Fruit fly (Drosophila melanogaster): ENCODE measurements around the gene scny.
A peak's percentile ranks its signal among the peaks of the same experiment; 100 is the strongest.

The scny gene

DNA sequence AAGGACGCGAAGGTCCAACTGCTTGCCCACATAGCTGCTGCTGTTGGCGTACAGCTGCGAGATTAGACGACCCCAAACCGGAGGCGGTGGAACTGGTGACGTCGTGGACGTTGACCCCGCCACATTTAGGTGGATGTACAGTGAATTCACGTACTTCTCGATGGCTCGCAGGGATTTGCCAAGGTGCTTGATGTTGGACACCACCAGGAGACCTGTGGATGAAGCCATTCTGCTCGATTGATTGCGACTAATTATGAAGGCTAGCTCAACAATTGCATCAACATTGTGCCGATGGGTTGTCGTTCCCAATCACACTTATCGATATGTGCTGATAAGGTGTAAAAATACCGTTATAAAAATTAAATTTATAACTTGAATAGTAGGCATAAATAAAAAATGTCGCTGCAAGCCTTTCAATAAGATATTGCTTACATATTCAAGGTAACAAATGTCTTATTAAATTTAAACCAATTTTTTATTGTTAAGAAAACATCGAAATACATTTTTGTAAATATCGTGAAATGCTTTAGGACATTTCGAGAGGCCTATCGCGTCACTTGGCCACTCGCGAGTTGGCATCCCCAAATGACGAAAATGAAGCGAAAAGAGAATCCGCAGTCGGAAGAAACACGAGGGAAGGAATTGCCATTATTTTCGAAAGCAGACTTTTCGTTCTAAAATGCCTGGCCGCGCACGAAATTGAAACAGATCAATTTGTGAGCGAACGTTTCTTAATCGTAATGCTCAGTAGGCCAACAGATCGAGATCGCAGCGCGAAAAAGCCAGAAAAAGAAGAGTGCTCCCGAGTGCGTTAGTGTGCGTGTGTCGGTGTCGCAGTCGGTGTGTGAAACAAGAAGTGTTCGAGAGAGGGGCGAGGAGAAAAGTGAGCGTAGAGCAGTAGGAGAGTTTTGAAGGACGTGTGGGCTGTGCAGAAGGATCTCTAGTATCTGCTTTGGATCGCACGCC is at the start of gene scny, which contains the start of gene Ppat-Dpck:
Gene scny, plus strand, starts transcription at position 471 of the 966 bp plus-strand sequence.
Gene Ppat-Dpck, minus strand, starts transcription at position 263 of the 966 bp plus-strand sequence.
- TF ChIP-seq bab1 (GFP tag; optimal IDR thresholded peaks at IDR 0.05) (peak; percentile 54), CG14711 (tag; optimal IDR thresholded peaks at IDR 0.05) (peak; percentile 88), cic (GFP tag; optimal IDR thresholded peaks at IDR 0.05) (peak; percentile 52), CG12768 (GFP tag; optimal IDR thresholded peaks at IDR 0.05) (peak; percentile 16), kay (GFP tag; ENCODE audit: borderline replicate concordance) (no peak), Crg-1 (GFP tag; optimal IDR thresholded peaks at IDR 0.05) (no peak), pad (GFP tag; optimal IDR thresholded peaks at IDR 0.05) (no peak), CG11617 (GFP tag; optimal IDR thresholded peaks at IDR 0.05) (peak; percentile 60), tj (GFP tag; optimal IDR thresholded peaks at IDR 0.05) (peak; percentile 51), CG33017 (tag; optimal IDR thresholded peaks at IDR 0.05) (no peak), toe (GFP tag; optimal IDR thresholded peaks at IDR 0.05) (no peak), Clk (GFP tag; optimal IDR thresholded peaks at IDR 0.05) (no peak), CG1620 (GFP tag; optimal IDR thresholded peaks at IDR 0.05) (no peak), CG7101 (tag; optimal IDR thresholded peaks at IDR 0.05) (peak; percentile 48), cnc (optimal IDR thresholded peaks at IDR 0.05) (no peak), CG7045 (GFP tag; optimal IDR thresholded peaks at IDR 0.05) (no peak), ovo (GFP tag; optimal IDR thresholded peaks at IDR 0.05) (peak; percentile 83), CG5204 (GFP tag; optimal IDR thresholded peaks at IDR 0.05) (no peak), Hr96 (GFP tag; optimal IDR thresholded peaks at IDR 0.05) (no peak), Mnt (GFP tag; optimal IDR thresholded peaks at IDR 0.05) (peak; percentile 91)

- TF ChIP-seq Mnt (GFP tag; optimal IDR thresholded peaks at IDR 0.05) (no peak), Crg-1 (GFP tag; optimal IDR thresholded peaks at IDR 0.05) (no peak)
Observed at dm6 chr3L:5731639-5732038, 37.2 kb upstream of the scny start.

DNA sequence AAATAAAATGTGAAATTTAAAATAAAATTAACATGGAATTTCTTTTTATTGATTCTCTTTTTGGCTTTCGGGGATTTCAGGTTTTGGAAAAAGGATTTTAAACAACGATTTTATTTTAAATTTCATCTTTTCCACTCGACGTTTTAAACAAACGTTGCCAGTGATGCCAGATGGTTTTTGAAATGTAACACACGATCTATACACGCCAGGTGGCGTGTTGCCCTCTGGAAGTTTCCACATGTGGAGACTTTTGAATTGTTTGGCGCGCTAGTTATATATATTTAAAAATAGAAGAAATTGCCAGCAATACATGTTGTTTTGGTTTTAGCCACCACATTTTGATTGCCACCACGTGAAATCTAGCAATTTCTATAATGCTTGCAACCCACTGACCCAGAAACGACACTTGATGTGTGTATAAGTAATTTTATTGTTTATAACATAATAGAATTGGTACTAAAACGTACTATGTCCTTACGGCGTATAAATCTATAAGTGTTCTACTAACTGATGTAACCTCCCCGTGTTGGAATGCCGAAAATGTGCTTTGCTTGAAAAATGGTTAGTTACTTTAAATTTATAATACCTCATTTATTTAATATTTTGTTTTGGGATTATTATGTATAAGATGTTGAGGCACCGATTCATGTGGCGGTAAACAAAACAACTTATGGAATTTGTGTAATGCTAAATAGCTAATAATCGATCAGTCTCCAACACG is 19.0 kb upstream of the scny start:
- TF ChIP-seq ovo (GFP tag; optimal IDR thresholded peaks at IDR 0.05): peak; percentile 51
- TF ChIP-seq CG7045 (GFP tag; optimal IDR thresholded peaks at IDR 0.05): no peak
- peak; percentile 62 for TF ChIP-seq Clk (GFP tag; optimal IDR thresholded peaks at IDR 0.05)
- no peak for TF ChIP-seq Crg-1 (GFP tag; optimal IDR thresholded peaks at IDR 0.05)
- TF ChIP-seq Mnt (GFP tag; optimal IDR thresholded peaks at IDR 0.05): peak; percentile 11
- peak; percentile 13 for TF ChIP-seq cic (GFP tag; optimal IDR thresholded peaks at IDR 0.05)
- TF ChIP-seq bab1 (GFP tag; optimal IDR thresholded peaks at IDR 0.05): peak; percentile 60
- TF ChIP-seq CG1620 (GFP tag; optimal IDR thresholded peaks at IDR 0.05): peak; percentile 9
- peak; percentile 91 for TF ChIP-seq kay (GFP tag; ENCODE audit: borderline replicate concordance)
- TF ChIP-seq pad (GFP tag; optimal IDR thresholded peaks at IDR 0.05): no peak

DNA sequence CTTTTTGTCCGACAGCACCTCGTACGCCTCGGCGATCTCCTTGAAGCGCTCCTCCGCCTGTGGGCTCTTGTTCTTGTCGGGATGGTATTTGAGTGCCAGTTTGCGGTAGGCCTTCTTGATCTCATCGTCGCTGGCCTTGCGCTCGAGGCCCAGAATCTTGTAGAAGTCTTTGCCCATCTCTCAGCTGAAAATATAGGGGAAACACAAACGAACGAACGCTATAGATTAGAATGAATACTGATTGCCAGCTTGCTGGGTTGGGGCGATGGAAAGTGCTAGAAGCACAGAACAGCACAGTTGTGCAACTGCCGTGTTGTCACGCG is 17.4 kb upstream of the scny start:
- TF ChIP-seq Mnt (GFP tag; optimal IDR thresholded peaks at IDR 0.05) (no peak), cic (GFP tag; optimal IDR thresholded peaks at IDR 0.05) (no peak), Clk (GFP tag; optimal IDR thresholded peaks at IDR 0.05) (peak; percentile 88), ovo (GFP tag; optimal IDR thresholded peaks at IDR 0.05) (no peak)

DNA sequence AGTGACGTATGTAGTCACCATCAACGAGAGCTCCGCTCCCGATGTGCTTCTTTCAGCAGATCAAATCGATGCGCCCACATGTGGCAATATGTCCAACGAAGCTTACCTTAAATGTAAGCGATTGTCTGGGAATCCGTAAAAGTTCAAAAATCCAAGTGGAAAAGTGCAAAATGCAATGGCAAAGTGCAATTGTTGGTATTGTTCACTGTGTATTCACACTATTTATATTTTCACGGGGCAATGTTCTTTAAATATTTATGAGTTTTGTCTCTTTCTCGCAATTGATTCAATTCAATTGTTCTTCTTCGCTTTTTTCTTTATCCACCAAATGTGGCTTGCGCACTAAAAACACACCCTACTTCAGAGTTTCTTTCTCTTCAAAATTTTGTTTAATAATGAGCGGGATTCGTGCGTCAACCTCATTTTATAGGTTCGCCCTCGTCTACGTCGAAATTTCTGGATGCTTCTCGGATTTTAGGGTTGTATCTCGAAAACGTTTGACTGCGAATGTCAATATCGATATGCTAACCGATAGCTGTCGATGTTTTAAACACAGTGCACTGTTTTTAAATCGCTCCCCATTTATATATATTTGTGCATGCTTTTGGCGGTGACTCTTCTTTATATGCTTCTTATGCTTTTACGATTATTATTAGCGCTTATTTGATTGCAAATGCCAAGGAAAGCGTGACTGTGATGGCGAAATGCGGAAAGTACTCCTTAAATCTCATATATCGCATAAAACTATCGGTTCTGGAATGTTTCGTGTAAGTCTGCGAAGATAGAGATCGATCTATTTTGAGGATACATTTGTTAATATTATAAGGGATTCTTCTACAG is 16.8 kb upstream of the scny start, which contains the start of gene DnaJ-1:
Gene DnaJ-1, minus strand, starts transcription at position 450 of the 840 bp plus-strand sequence.
- TF ChIP-seq tj (GFP tag; optimal IDR thresholded peaks at IDR 0.05) (peak; percentile 60), pad (GFP tag; optimal IDR thresholded peaks at IDR 0.05) (no peak), Clk (GFP tag; optimal IDR thresholded peaks at IDR 0.05) (no peak), CG12768 (GFP tag; optimal IDR thresholded peaks at IDR 0.05) (peak; percentile 65), toe (GFP tag; optimal IDR thresholded peaks at IDR 0.05) (peak; percentile 58), CG14711 (tag; optimal IDR thresholded peaks at IDR 0.05) (peak; percentile 98), CG7101 (tag; optimal IDR thresholded peaks at IDR 0.05) (peak; percentile 56), bab1 (GFP tag; optimal IDR thresholded peaks at IDR 0.05) (peak; percentile 84), CG1620 (GFP tag; optimal IDR thresholded peaks at IDR 0.05) (peak; percentile 28), CG5204 (GFP tag; optimal IDR thresholded peaks at IDR 0.05) (peak; percentile 67), cic (GFP tag; optimal IDR thresholded peaks at IDR 0.05) (peak; percentile 82), Hr96 (GFP tag; optimal IDR thresholded peaks at IDR 0.05) (peak; percentile 47), kay (GFP tag; ENCODE audit: borderline replicate concordance) (peak; percentile 90), CG11617 (GFP tag; optimal IDR thresholded peaks at IDR 0.05) (peak; percentile 68), Crg-1 (GFP tag; optimal IDR thresholded peaks at IDR 0.05) (peak; percentile 62), Mnt (GFP tag; optimal IDR thresholded peaks at IDR 0.05) (peak; percentile 73), CG7045 (GFP tag; optimal IDR thresholded peaks at IDR 0.05) (peak; percentile 32), CG33017 (tag; optimal IDR thresholded peaks at IDR 0.05) (peak; percentile 45), cnc (optimal IDR thresholded peaks at IDR 0.05) (no peak), ovo (GFP tag; optimal IDR thresholded peaks at IDR 0.05) (peak; percentile 57)
